Worm (Caenorhabditis elegans) whole organism, mixed stage, embryonic: ENCODE measurements around the gene tnt-2.
"Not testable (repeated sequence)": the region's sequence is repeated elsewhere in the genome, so short reads cannot be mapped to it uniquely, and the experiment has no call there.

Experiments
- M03D4.4 ChIP-seq: sonication (generic microtip); optimal IDR thresholded peaks from 2 replicates; lab custom pipeline; 2017; ENCODE audit warnings: mild to moderate bottlenecking, missing genetic modification characterization, missing compliant biosample characterization
- bed-3 ChIP-seq: fragments of 200-800 bp; sonication (Bioruptor generic); optimal IDR thresholded peaks from 3 replicates; lab custom pipeline; 2018; ENCODE audit warnings: mild to moderate bottlenecking, missing genetic modification characterization, moderate library complexity, missing compliant biosample characterization
- blmp-1 ChIP-seq: fragments of 150-350 bp; optimal IDR thresholded peaks from 2 replicates; lab custom pipeline; 2014; ENCODE audit warnings: missing biosample characterization, missing genetic modification characterization
- ceh-39 ChIP-seq: fragments of 150-350 bp; optimal IDR thresholded peaks from 2 replicates; lab custom pipeline; 2014; ENCODE audit warnings: missing biosample characterization, missing genetic modification characterization
- ceh-43 ChIP-seq: fragments of 200-800 bp; sonication (Bioruptor generic); optimal IDR thresholded peaks from 2 replicates; lab custom pipeline; 2018; ENCODE audit warnings: mild to moderate bottlenecking, missing genetic modification characterization, moderate library complexity, missing compliant biosample characterization
- ceh-83 ChIP-seq: fragments of 200-800 bp; sonication (Bioruptor generic); optimal IDR thresholded peaks from 2 replicates; lab custom pipeline; 2018; ENCODE audit warnings: mild to moderate bottlenecking, missing genetic modification characterization, missing compliant biosample characterization
- ces-1 ChIP-seq: fragments of 150-350 bp; optimal IDR thresholded peaks from 2 replicates; lab custom pipeline; 2014; ENCODE audit warnings: missing biosample characterization, missing genetic modification reagents, missing genetic modification characterization
- cnd-1 ChIP-seq: fragments of 200-800 bp; sonication (Bioruptor generic); optimal IDR thresholded peaks from 2 replicates; lab custom pipeline; 2018; ENCODE audit warnings: mild to moderate bottlenecking, missing genetic modification characterization, missing compliant biosample characterization
- drap-1 ChIP-seq: fragments of 200-800 bp; sonication (Bioruptor generic); optimal IDR thresholded peaks from 3 replicates; lab custom pipeline; 2018; ENCODE audit warnings: mild to moderate bottlenecking, missing genetic modification characterization, missing compliant biosample characterization
- elt-1 ChIP-seq: sonication (generic microtip); optimal IDR thresholded peaks from 2 replicates; lab custom pipeline; 2017; ENCODE audit warnings: missing genetic modification characterization, mild to moderate bottlenecking, missing compliant biosample characterization, antibody characterized with exemption, moderate library complexity, borderline replicate concordance; ENCODE audit not compliant: insufficient read depth
- flh-1 ChIP-seq: fragments of 200-800 bp; sonication (Bioruptor generic); optimal IDR thresholded peaks from 2 replicates; lab custom pipeline; 2018; ENCODE audit warnings: mild to moderate bottlenecking, missing genetic modification characterization, moderate library complexity, missing compliant biosample characterization
- ham-2 ChIP-seq: fragments of 200-800 bp; sonication (Bioruptor generic); optimal IDR thresholded peaks from 2 replicates; lab custom pipeline; 2018; ENCODE audit warnings: mild to moderate bottlenecking, missing genetic modification characterization, missing compliant biosample characterization
- hlh-1 ChIP-seq: fragments of 150-350 bp; optimal IDR thresholded peaks from 2 replicates; lab custom pipeline; 2014; ENCODE audit warnings: missing biosample characterization, missing genetic modification reagents, missing genetic modification characterization
- lin-13 ChIP-seq: fragments of 150-350 bp; optimal IDR thresholded peaks from 2 replicates; lab custom pipeline; 2014; ENCODE audit warnings: missing biosample characterization, missing genetic modification characterization
- lin-32 ChIP-seq: fragments of 200-800 bp; sonication (Bioruptor generic); optimal IDR thresholded peaks from 2 replicates; lab custom pipeline; 2018; ENCODE audit warnings: mild to moderate bottlenecking, missing genetic modification characterization, missing compliant biosample characterization
- lsy-2 ChIP-seq: fragments of 150-350 bp; optimal IDR thresholded peaks from 2 replicates; lab custom pipeline; 2014; ENCODE audit warnings: missing biosample characterization, missing genetic modification characterization
- mab-5 ChIP-seq: fragments of 150-350 bp; optimal IDR thresholded peaks from 2 replicates; lab custom pipeline; 2014; ENCODE audit warnings: missing biosample characterization, missing genetic modification characterization
- mep-1 ChIP-seq: fragments of 150-350 bp; optimal IDR thresholded peaks from 2 replicates; lab custom pipeline; 2017; ENCODE audit warnings: missing biosample characterization, missing genetic modification reagents, missing genetic modification characterization, inconsistent platforms
- mls-2 ChIP-seq: sonication (generic microtip); optimal IDR thresholded peaks from 2 replicates; lab custom pipeline; 2016; ENCODE audit warnings: mild to moderate bottlenecking, missing genetic modification characterization, moderate library complexity, missing compliant biosample characterization
- nhr-12 ChIP-seq: fragments of 150-350 bp; optimal IDR thresholded peaks from 2 replicates; lab custom pipeline; 2014; ENCODE audit warnings: missing biosample characterization, missing genetic modification characterization
- nhr-2 ChIP-seq: fragments of 150-350 bp; optimal IDR thresholded peaks from 2 replicates; lab custom pipeline; 2014; ENCODE audit warnings: missing biosample characterization, missing genetic modification characterization
- nhr-237 ChIP-seq: fragments of 150-350 bp; optimal IDR thresholded peaks from 2 replicates; lab custom pipeline; 2014; ENCODE audit warnings: missing biosample characterization, missing genetic modification characterization
- nhr-28 ChIP-seq: fragments of 150-350 bp; optimal IDR thresholded peaks from 2 replicates; lab custom pipeline; 2014; ENCODE audit warnings: missing biosample characterization, missing genetic modification characterization
- nhr-76 ChIP-seq: sonication (generic microtip); optimal IDR thresholded peaks from 2 replicates; lab custom pipeline; 2017; ENCODE audit warnings: missing biosample characterization, missing genetic modification characterization
- pha-4 ChIP-seq: fragments of 150-350 bp; optimal IDR thresholded peaks from 2 replicates; lab custom pipeline; 2018; ENCODE audit warnings: missing biosample characterization, missing genetic modification reagents, missing genetic modification characterization
- sem-2 ChIP-seq: fragments of 200-800 bp; sonication (Bioruptor generic); optimal IDR thresholded peaks from 2 replicates; lab custom pipeline; 2018; ENCODE audit warnings: mild to moderate bottlenecking, missing genetic modification characterization, missing compliant biosample characterization
- sptf-1 ChIP-seq: sonication (generic microtip); optimal IDR thresholded peaks from 2 replicates; lab custom pipeline; 2017; ENCODE audit warnings: mild to moderate bottlenecking, missing genetic modification characterization, moderate library complexity, missing compliant biosample characterization
- tbx-8 ChIP-seq: fragments of 200-800 bp; sonication (Bioruptor generic); optimal IDR thresholded peaks from 2 replicates; lab custom pipeline; 2018; ENCODE audit warnings: mild to moderate bottlenecking, missing genetic modification characterization, moderate library complexity, missing compliant biosample characterization
- unc-120 ChIP-seq: sonication (generic microtip); optimal IDR thresholded peaks from 2 replicates; lab custom pipeline; 2017; ENCODE audit warnings: missing genetic modification characterization, missing compliant biosample characterization; ENCODE audit not compliant: poor library complexity, severe bottlenecking
- unc-39 ChIP-seq: fragments of 150-350 bp; optimal IDR thresholded peaks from 2 replicates; lab custom pipeline; 2014; ENCODE audit warnings: missing biosample characterization, missing genetic modification characterization
- unc-62 ChIP-seq: fragments of 150-350 bp; optimal IDR thresholded peaks from 2 replicates; lab custom pipeline; 2014; ENCODE audit warnings: missing biosample characterization, missing genetic modification reagents, missing genetic modification characterization
- zip-8 ChIP-seq: fragments of 150-350 bp; optimal IDR thresholded peaks from 2 replicates; lab custom pipeline; 2014; ENCODE audit warnings: missing biosample characterization, missing genetic modification characterization
- ztf-11 ChIP-seq: fragments of 150-350 bp; optimal IDR thresholded peaks from 2 replicates; lab custom pipeline; 2014; ENCODE audit warnings: missing biosample characterization, missing genetic modification characterization

Gene tnt-2

DNA sequence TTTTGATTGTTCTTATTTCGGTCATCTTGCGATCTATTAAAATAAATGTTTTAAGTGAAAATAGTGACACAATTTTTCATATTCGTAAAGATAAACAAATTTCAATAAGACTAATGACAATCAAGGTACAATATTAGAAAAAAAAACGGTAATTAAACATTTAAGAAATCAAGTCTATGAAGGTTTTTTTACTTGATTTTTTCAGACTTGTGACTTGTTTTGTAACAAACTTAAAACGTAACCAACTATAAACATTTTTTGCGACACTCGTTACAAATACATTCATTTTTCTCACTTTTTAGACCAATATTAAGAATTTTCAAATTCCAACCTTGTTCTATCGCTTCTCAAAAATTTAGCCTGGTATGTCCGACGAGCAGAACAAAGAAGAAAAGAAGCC, 16.0 kb upstream of the tnt-2 start, which contains the start of gene M02D8.2:
M02D8.2 (plus strand) TSS at position 301 of the 400 bp plus-strand sequence.
- TF ChIP-seq flh-1 (no peak), lin-13 (tag; lab: Kevin White, UChicago) (no peak), ceh-39 (tag; lab: Kevin White, UChicago) (no peak), lsy-2 (tag; lab: Kevin White, UChicago) (no peak), nhr-2 (no peak), blmp-1 (tag; lab: Kevin White, UChicago) (no peak), mls-2 (tag; lab: Kevin White, UChicago) (no peak), M03D4.4 (tag; lab: Kevin White, UChicago) (no peak), unc-120 (tag; lab: Kevin White, UChicago) (no peak), sptf-1 (tag; lab: Kevin White, UChicago) (no peak), unc-39 (tag; lab: Kevin White, UChicago) (no peak), ceh-43 (GFP tag; lab: Kevin White, UChicago) (no peak), sem-2 (GFP tag; lab: Kevin White, UChicago) (no peak), nhr-237 (no peak), tbx-8 (GFP tag; lab: Kevin White, UChicago) (no peak), mab-5 (no peak), mep-1 (no peak), ztf-11 (tag; lab: Kevin White, UChicago) (no peak), ces-1 (GFP tag; lab: Kevin White, UChicago) (no peak), lin-32 (GFP tag; lab: Kevin White, UChicago) (no peak)

DNA sequence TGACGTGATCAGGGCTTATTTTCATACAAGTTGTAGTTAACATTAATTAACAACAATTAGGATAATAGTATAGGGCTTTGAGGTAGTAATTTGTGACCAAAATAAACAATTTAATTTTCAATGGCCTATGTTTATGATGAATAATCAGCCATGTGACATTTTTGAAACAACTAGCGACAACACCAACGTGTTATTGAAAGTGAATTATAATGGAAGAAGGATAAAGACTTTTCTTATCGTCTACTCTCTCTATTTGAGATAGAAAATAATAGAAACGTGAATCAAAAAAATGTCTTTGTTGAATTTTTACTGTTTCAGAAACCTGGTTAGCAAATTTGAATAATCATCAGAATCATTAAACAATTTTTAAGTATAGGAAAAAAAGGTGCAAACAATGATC, 14.5 kb upstream of the tnt-2 start:
- TF ChIP-seq nhr-237 (no peak), cnd-1 (tag; lab: Kevin White, UChicago) (no peak), zip-8 (tag; lab: Kevin White, UChicago) (no peak), ztf-11 (tag; lab: Kevin White, UChicago) (no peak), unc-39 (tag; lab: Kevin White, UChicago) (no peak), nhr-2 (no peak), pha-4 (tag; lab: Kevin White, UChicago) (no peak), blmp-1 (tag; lab: Kevin White, UChicago) (no peak), mep-1 (no peak)

DNA sequence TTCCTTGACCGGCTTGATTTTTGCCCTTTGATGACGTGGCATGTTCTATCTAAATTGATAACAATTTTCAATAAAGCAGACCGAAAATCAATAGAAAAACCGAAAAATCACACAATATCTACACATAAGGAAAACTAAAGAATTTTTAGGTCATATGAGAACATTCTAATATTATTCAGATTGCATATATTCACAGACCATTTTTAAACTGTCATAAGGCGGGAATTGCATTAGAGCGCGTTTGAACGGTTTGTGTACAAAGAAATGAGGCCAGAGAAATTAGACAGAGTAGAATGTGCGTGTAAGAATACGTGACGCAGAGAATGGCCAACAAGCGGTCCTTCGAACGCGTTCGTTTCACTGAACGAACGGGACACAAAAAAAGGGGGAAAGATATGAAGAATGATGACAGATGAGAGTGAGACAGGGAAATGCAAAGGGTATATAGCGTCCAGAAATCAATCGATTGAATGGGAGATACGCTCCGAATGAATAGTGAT, 13.7 kb upstream of the tnt-2 start, which contains the start of gene M02D8.3:
M02D8.3 (minus strand) TSS at position 51 of the 500 bp plus-strand sequence.
- peak; percentile 76 for TF ChIP-seq hlh-1
- TF ChIP-seq zip-8 (tag; lab: Kevin White, UChicago), result no peak
- TF ChIP-seq unc-120 (tag; lab: Kevin White, UChicago), result peak; percentile 29
- no peak for TF ChIP-seq lin-32 (GFP tag; lab: Kevin White, UChicago)
- TF ChIP-seq elt-1, result peak; percentile 66
- no peak for TF ChIP-seq nhr-76
- TF ChIP-seq ham-2 (GFP tag; lab: Kevin White, UChicago), result no peak
- no peak for TF ChIP-seq nhr-237
- peak; percentile 46 for TF ChIP-seq lin-13 (tag; lab: Kevin White, UChicago)
- no peak for TF ChIP-seq bed-3 (GFP tag; lab: Kevin White, UChicago)
- peak; percentile 78 for TF ChIP-seq nhr-2
- TF ChIP-seq mep-1, result peak; percentile 67
- TF ChIP-seq ceh-83, result no peak
- peak; percentile 38 for TF ChIP-seq ces-1 (GFP tag; lab: Kevin White, UChicago)
- peak; percentile 21 for TF ChIP-seq mls-2 (tag; lab: Kevin White, UChicago)
- TF ChIP-seq drap-1 (GFP tag; lab: Kevin White, UChicago), result no peak
- TF ChIP-seq pha-4 (tag; lab: Kevin White, UChicago), result peak; percentile 44
- TF ChIP-seq lsy-2 (tag; lab: Kevin White, UChicago), result peak; percentile 36
- peak; percentile 83 for TF ChIP-seq unc-62
- peak; percentile 78 for TF ChIP-seq ceh-39 (tag; lab: Kevin White, UChicago)
- TF ChIP-seq sem-2 (GFP tag; lab: Kevin White, UChicago), result no peak
- TF ChIP-seq nhr-12 (tag; lab: Kevin White, UChicago), result no peak
- TF ChIP-seq cnd-1 (tag; lab: Kevin White, UChicago), result peak; percentile 56

DNA sequence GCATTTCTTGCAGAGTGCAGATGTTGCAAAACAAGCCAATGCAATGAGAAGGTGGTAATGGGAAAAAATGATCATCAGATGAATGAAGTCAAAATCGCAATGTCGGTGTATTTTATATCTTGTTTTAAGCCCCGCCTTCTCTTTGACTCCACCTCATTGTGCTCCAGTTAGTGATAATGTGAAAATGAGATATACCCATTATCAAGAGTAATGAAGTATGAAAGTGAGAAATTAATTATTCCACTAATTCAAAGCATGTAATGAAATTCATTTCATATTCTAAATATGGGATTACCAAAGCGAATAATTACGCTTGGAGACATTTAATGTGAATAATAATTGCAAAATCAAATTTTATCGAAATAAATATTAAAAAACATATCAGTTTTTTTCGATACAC, 8.5 kb upstream of the tnt-2 start, which contains the start of gene M02D8.6:
M02D8.6 (minus strand) TSS at position 101 of the 400 bp plus-strand sequence.
- not testable (repeated sequence) for TF ChIP-seq sem-2 (GFP tag; lab: Kevin White, UChicago); nhr-28; ceh-83
- TF ChIP-seq, all 35 proteins: peak for 0; not testable (repeated sequence) for 35
